Fruit fly (Drosophila melanogaster): ENCODE measurements around the gene prage.

DNA sequence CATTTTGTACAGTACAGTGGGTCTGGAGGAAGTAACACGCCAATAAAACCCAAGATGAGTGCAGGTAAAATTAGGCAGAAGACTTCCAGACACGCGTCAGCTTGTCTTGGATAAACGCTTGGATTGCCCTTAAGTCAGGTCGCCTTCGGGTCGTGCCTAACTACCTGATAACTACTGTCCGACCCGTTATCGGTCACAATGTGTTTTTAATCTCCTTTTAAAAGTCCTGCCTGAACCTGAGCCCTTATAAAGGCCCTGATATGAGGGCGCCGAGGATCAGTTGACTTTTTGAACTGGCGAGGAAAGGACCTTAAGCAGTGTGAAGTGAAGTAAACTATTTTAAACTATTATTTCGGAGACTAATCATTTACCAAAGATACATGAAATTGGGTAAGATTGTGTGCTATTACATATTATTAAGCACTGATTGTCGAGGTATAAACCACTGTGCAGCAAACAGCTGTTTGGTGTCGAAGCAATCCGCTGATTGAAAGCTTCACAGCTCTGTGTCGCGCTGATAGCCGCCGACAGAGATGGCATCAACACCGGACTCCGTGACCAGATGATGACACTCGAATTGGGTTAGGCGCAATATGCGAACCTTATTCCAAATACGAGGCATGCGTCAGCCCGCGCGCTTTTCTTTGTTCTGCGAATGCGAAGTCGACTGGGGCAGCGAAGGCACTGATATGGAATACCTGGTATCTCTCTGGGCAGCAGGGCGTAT, 50.5 kb downstream of the prage start:
- TF ChIP-seq ey (GFP tag; optimal IDR thresholded peaks at IDR 0.05): no peak
- no peak for TF ChIP-seq usp (GFP tag; optimal IDR thresholded peaks at IDR 0.05)
- TF ChIP-seq brk (GFP tag; optimal IDR thresholded peaks at IDR 0.05): no peak
- TF ChIP-seq dl (GFP tag; optimal IDR thresholded peaks at IDR 0.05; ENCODE audit: insufficient read depth in 1 of 2, partially characterized antibody in 2 of 2): no peak
- no peak for TF ChIP-seq CG32264 (GFP tag; optimal IDR thresholded peaks at IDR 0.05)
- TF ChIP-seq br (GFP tag; optimal IDR thresholded peaks at IDR 0.05): no peak
- TF ChIP-seq Sp1 (GFP tag; optimal IDR thresholded peaks at IDR 0.05): no peak
- no peak for TF ChIP-seq sage (GFP tag; optimal IDR thresholded peaks at IDR 0.05)
- TF ChIP-seq pan (optimal IDR thresholded peaks at IDR 0.05): no peak
